Worm (Caenorhabditis elegans) whole organism, L1 larva: ENCODE measurements around the gene F47B8.10.

ENCODE experiments used
- ceh-82 ChIP-seq, 3 experiments: fragments of 150-350 bp in 1 of 3; sonication (generic microtip) in 2 of 3; optimal IDR thresholded peaks; 2 replicates each; lab custom pipeline; 2014 to 2017; ENCODE audit warnings: missing biosample characterization in 3 of 3, missing genetic modification characterization in 3 of 3
- ces-1 ChIP-seq: fragments of 150-350 bp; optimal IDR thresholded peaks from 2 replicates; lab custom pipeline; 2014; ENCODE audit warnings: missing biosample characterization, missing genetic modification reagents, missing genetic modification characterization
- dpl-1 ChIP-seq, 3 experiments: fragments of 150-350 bp in 2 of 3; sonication (generic microtip) in 1 of 3; optimal IDR thresholded peaks; 2 replicates each; lab custom pipeline; 2014 to 2017; ENCODE audit warnings: missing biosample characterization in 3 of 3, missing genetic modification characterization in 3 of 3, missing genetic modification reagents in 3 of 3
- efl-1 ChIP-seq, 4 experiments: fragments of 150-350 bp; optimal IDR thresholded peaks in 3 of 4; peaks in 1 of 4; 1 replicate in 1 of 4; 2 replicates in 3 of 4; lab custom pipeline; 2014; ENCODE audit warnings: missing biosample characterization in 2 of 4, missing genetic modification characterization in 2 of 4, missing genetic modification reagents in 2 of 4
- fkh-10 ChIP-seq: sonication (generic microtip); optimal IDR thresholded peaks from 2 replicates; lab custom pipeline; 2017; ENCODE audit warnings: missing biosample characterization, missing genetic modification reagents, missing genetic modification characterization
- irx-1 ChIP-seq: sonication (generic microtip); optimal IDR thresholded peaks from 2 replicates; lab custom pipeline; 2016; ENCODE audit warnings: missing genetic modification characterization, missing compliant biosample characterization
- lir-3 ChIP-seq: sonication (generic microtip); optimal IDR thresholded peaks from 2 replicates; lab custom pipeline; 2016; ENCODE audit warnings: mild to moderate bottlenecking, missing genetic modification characterization, moderate library complexity, missing compliant biosample characterization; ENCODE audit not compliant: poor library complexity
- nhr-237 ChIP-seq: fragments of 150-350 bp; optimal IDR thresholded peaks from 2 replicates; lab custom pipeline; 2014; ENCODE audit warnings: missing biosample characterization, missing genetic modification characterization
- nhr-77 ChIP-seq: fragments of 150-350 bp; optimal IDR thresholded peaks from 2 replicates; lab custom pipeline; 2014; ENCODE audit warnings: missing biosample characterization, missing genetic modification characterization
- pqm-1 ChIP-seq: sonication (generic microtip); optimal IDR thresholded peaks from 3 replicates; lab custom pipeline; 2017; ENCODE audit warnings: missing biosample characterization, missing genetic modification characterization
- snpc-4 ChIP-seq: fragments of 150-350 bp; optimal IDR thresholded peaks from 2 replicates; lab custom pipeline; 2014; ENCODE audit warnings: missing biosample characterization, missing genetic modification characterization
- sox-4 ChIP-seq: sonication (generic microtip); optimal IDR thresholded peaks from 2 replicates; lab custom pipeline; 2016; ENCODE audit warnings: missing genetic modification characterization, missing compliant biosample characterization

DNA sequence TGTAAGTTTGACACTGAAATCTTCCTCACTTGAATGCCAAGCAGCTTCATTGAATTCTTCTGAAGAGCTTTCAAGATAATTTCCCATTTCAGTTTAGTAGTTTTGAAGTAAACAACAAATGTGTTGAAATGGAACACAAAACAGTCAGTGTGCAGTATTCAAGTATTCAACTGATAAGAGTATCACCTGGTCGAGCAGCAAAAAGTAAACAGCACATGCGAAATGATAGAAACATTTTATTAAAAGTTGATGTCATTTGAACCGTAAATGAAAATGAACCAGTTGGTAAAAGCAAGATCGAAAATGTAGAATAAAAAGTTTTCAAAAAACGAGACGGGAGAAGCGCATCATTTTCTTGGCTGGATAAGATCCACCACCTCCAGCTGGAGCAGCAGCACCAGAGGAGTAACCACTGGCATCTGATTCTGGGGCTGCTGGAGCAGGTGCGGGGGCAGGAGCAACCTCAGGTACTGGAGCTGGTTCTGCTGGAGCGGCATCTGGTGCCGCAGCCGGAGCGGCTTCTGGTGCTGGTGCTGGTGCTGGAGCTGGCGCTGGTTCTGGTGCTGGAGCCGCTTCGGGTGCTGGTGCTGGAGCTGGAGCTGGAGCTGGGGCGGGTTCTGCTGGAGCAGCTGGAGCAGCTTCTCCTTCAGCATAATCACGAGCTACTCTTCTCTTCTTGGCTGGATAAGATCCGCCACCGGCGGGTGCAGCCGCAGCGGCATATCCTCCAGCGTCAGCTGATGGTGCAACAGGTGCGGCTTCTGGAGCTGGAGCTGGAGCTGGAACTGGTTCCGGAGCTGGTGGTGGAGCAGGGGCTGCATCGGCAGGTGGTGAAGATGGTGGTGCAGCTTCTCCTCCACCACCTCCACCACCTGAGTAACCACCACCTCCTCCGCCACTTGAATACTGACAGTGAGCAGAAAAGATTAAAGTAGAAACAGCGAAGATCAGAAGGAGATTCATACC is 17.0 kb upstream of the F47B8.10 start, which contains the start of the genes F47B8.4 and F47B8.18:
- TF ChIP-seq ces-1 (GFP tag; lab: Kevin White, UChicago) (no peak), nhr-77 (tag; lab: Kevin White, UChicago) (no peak), pqm-1 (tag; lab: Kevin White, UChicago) (no peak), irx-1 (no peak), snpc-4 (tag; lab: Kevin White, UChicago) (no peak), efl-1 (optimal IDR thresholded peaks at IDR 0.05; lab: Kevin White, UChicago) (no peak), efl-1 (GFP tag; optimal IDR thresholded peaks at IDR 0.05 in 1 of 2; lab: Kevin White, UChicago) (no peak), dpl-1 (GFP tag; optimal IDR thresholded peaks at IDR 0.05; lab: Kevin White, UChicago) (no peak), ceh-82 (tag; optimal IDR thresholded peaks at IDR 0.05; lab: Kevin White, UChicago) (no peak), nhr-237 (tag; lab: Kevin White, UChicago) (no peak), lir-3 (tag; lab: Kevin White, UChicago) (no peak), sox-4 (no peak), fkh-10 (GFP tag; lab: Kevin White, UChicago) (no peak)
